Fruit fly (Drosophila melanogaster): Measurements from ENCODE around the gene CG4911.

The CG4911 gene

dm6 chr3L:9042200-9042988, 30.1 kb downstream of the CG4911 start (continued):
- TF ChIP-seq NC2α (GFP tag; optimal IDR thresholded peaks at IDR 0.05) (no peak), grn (GFP tag; optimal IDR thresholded peaks at IDR 0.05) (no peak), CG12071 (GFP tag; optimal IDR thresholded peaks at IDR 0.05) (no peak), CG30403 (GFP tag; optimal IDR thresholded peaks at IDR 0.05) (no peak), CG8765 (GFP tag; IDR thresholded peaks at IDR 0.05) (no peak), CG11247 (GFP tag; IDR thresholded peaks at IDR 0.05) (no peak), Nf-YB (GFP tag; optimal IDR thresholded peaks at IDR 0.05) (no peak), mam (GFP tag; optimal IDR thresholded peaks at IDR 0.05) (no peak), CG18011 (GFP tag; optimal IDR thresholded peaks at IDR 0.05) (no peak), tna (GFP tag; IDR thresholded peaks at IDR 0.05; ENCODE audit: partially characterized antibody) (no peak), CG14050 (GFP tag; IDR thresholded peaks at IDR 0.05) (no peak), lov (optimal IDR thresholded peaks at IDR 0.05) (no peak), lov (GFP tag; IDR thresholded peaks at IDR 0.05) (no peak), CG1792 (GFP tag; optimal IDR thresholded peaks at IDR 0.05) (no peak), tap (tag; optimal IDR thresholded peaks at IDR 0.05) (peak; percentile 40), ind (GFP tag; optimal IDR thresholded peaks at IDR 0.05) (no peak), CG18619 (GFP tag; optimal IDR thresholded peaks at IDR 0.05) (no peak), CG14710 (tag; optimal IDR thresholded peaks at IDR 0.05) (peak; percentile 63), Trl (optimal IDR thresholded peaks at IDR 0.05) (no peak), Trl (GFP tag; optimal IDR thresholded peaks at IDR 0.05) (no peak), CG7357 (GFP tag; IDR thresholded peaks at IDR 0.05) (no peak), ttk (GFP tag; IDR thresholded peaks at IDR 0.05) (0 out of 2 replicates have a peak, but pooled peaks have one; percentile 15), CG16779 (GFP tag; IDR thresholded peaks at IDR 0.05) (no peak), jumu (GFP tag; optimal IDR thresholded peaks at IDR 0.05) (no peak), salm (tag; optimal IDR thresholded peaks at IDR 0.05) (no peak), CG7839 (tag; optimal IDR thresholded peaks at IDR 0.05) (peak; percentile 59), gsb (GFP tag; IDR thresholded peaks at IDR 0.05) (no peak), phol (tag; optimal IDR thresholded peaks at IDR 0.05) (peak; percentile 69), CG2199 (GFP tag; IDR thresholded peaks at IDR 0.05) (no peak), HmgZ (tag; optimal IDR thresholded peaks at IDR 0.05) (no peak), CG4282 (GFP tag; optimal IDR thresholded peaks at IDR 0.05) (no peak), Adf1 (GFP tag; IDR thresholded peaks at IDR 0.05) (no peak), NfI (GFP tag; optimal IDR thresholded peaks at IDR 0.05) (peak; percentile 18), CG9932 (GFP tag; IDR thresholded peaks at IDR 0.05) (no peak), CG3847 (GFP tag; IDR thresholded peaks at IDR 0.05) (no peak), gro (GFP tag; optimal IDR thresholded peaks at IDR 0.05) (no peak), zen (tag; optimal IDR thresholded peaks at IDR 0.05) (peak; percentile 76), esg (GFP tag; conservative IDR thresholded peaks at IDR 0.05) (peak; percentile 40; the same call in 1 of the 2 replicates), CG11398 (GFP tag; optimal IDR thresholded peaks at IDR 0.05) (no peak), Doc3 (GFP tag; IDR thresholded peaks at IDR 0.05; ENCODE audit: partially characterized antibody) (no peak), lmd (GFP tag; IDR thresholded peaks at IDR 0.05) (peak; percentile 25; the same call in 1 of the 2 replicates), Spps (tag; optimal IDR thresholded peaks at IDR 0.05) (peak; percentile 30), bigmax (GFP tag; optimal IDR thresholded peaks at IDR 0.05) (no peak), emc (GFP tag; optimal IDR thresholded peaks at IDR 0.05) (no peak), tx (GFP tag; optimal IDR thresholded peaks at IDR 0.05) (no peak), CG1024 (GFP tag; IDR thresholded peaks at IDR 0.05) (no peak), caup (GFP tag; optimal IDR thresholded peaks at IDR 0.05; ENCODE audit: severe bottlenecking) (no peak), CG8944 (GFP tag; optimal IDR thresholded peaks at IDR 0.05) (no peak), CG7745 (tag; optimal IDR thresholded peaks at IDR 0.05) (no peak), ems (GFP tag; optimal IDR thresholded peaks at IDR 0.05) (no peak), Drgx (GFP tag; IDR thresholded peaks at IDR 0.05) (no peak)
